Fruit fly (Drosophila melanogaster) Kc167 (cell line): ENCODE measurements around the gene Calx.

Experiments
- h ChIP-seq: fragments of >200 bp; optimal IDR thresholded peaks from 3 replicates; lab custom pipeline; 2018; ENCODE audit warnings: missing external identifiers
- psq ChIP-seq: fragments of >200 bp; optimal IDR thresholded peaks from 2 replicates; lab custom pipeline; 2017; ENCODE audit warnings: missing external identifiers

dm6 chr3R:20955119-20955518 lies 22.9 kb upstream of the Calx start:
- no peak for TF ChIP-seq h (lab: Kevin White, UChicago)
- TF ChIP-seq psq (lab: Kevin White, UChicago) = no peak
